Fruit fly (Drosophila melanogaster) whole organism, embryonic: ENCODE results near the gene pkaap.

Source experiments
- Bgb ChIP-seq: fragments of 200-800 bp; sonication (Bioruptor generic); IDR thresholded peaks from 2 replicates; pipeline ENCODE4 v1.3.6; 2022; ENCODE audit warnings: missing biosample characterization, missing genetic modification characterization; ENCODE audit not compliant: partially characterized antibody
- CG10209 ChIP-seq: fragments of 200-800 bp; sonication (Bioruptor generic); optimal IDR thresholded peaks from 3 replicates; lab custom pipeline; 2017; ENCODE audit warnings: missing biosample characterization, mild to moderate bottlenecking, missing genetic modification characterization, missing genetic modification reagents
- CG10565 ChIP-seq: fragments of 200-800 bp; sonication (Bioruptor generic); optimal IDR thresholded peaks from 3 replicates; lab custom pipeline; 2016; ENCODE audit warnings: missing biosample characterization, mild to moderate bottlenecking, missing genetic modification characterization
- CG11723 ChIP-seq: fragments of 200-800 bp; sonication (Bioruptor generic); optimal IDR thresholded peaks from 2 replicates; lab custom pipeline; 2017; ENCODE audit warnings: missing biosample characterization, mild to moderate bottlenecking, missing genetic modification characterization
- CG12769 ChIP-seq: fragments of 200-800 bp; sonication (Bioruptor generic); optimal IDR thresholded peaks from 2 replicates; lab custom pipeline; 2019; ENCODE audit warnings: missing biosample characterization, mild to moderate bottlenecking, missing genetic modification characterization, moderate library complexity
- CG13775 ChIP-seq: fragments of 200-800 bp; sonication (Bioruptor generic); optimal IDR thresholded peaks from 3 replicates; lab custom pipeline; 2017; ENCODE audit warnings: missing biosample characterization, mild to moderate bottlenecking, missing genetic modification characterization
- CG13894 ChIP-seq: fragments of 200-800 bp; sonication (Bioruptor generic); optimal IDR thresholded peaks from 3 replicates; lab custom pipeline; 2018; ENCODE audit warnings: missing biosample characterization, mild to moderate bottlenecking, missing genetic modification characterization, moderate library complexity
- CG14860 ChIP-seq: fragments of 200-800 bp; sonication (Bioruptor generic); IDR thresholded peaks from 3 replicates; pipeline ENCODE4 v1.3.6; 2022; ENCODE audit warnings: missing biosample characterization, missing genetic modification characterization; ENCODE audit not compliant: partially characterized antibody
- CG15073 ChIP-seq: fragments of 200-800 bp; sonication (Bioruptor generic); optimal IDR thresholded peaks from 2 replicates; lab custom pipeline; 2016; ENCODE audit warnings: missing biosample characterization, missing genetic modification characterization
- CG1792 ChIP-seq: fragments of 200-800 bp; sonication (Bioruptor generic); optimal IDR thresholded peaks from 2 replicates; lab custom pipeline; 2016; ENCODE audit warnings: missing biosample characterization, missing genetic modification characterization
- CG3281 ChIP-seq: fragments of 200-800 bp; sonication (Bioruptor generic); optimal IDR thresholded peaks from 3 replicates; lab custom pipeline; 2017; ENCODE audit warnings: missing biosample characterization, mild to moderate bottlenecking, missing genetic modification characterization
- CG33213 ChIP-seq: fragments of 200-800 bp; sonication (Bioruptor generic); optimal IDR thresholded peaks from 3 replicates; lab custom pipeline; 2016; ENCODE audit warnings: missing biosample characterization, missing genetic modification characterization
- CG4282 ChIP-seq: fragments of 200-800 bp; sonication (Bioruptor generic); optimal IDR thresholded peaks from 2 replicates; lab custom pipeline; 2016; ENCODE audit warnings: missing biosample characterization, missing genetic modification characterization
- CG4730 ChIP-seq: fragments of 200-800 bp; sonication (Bioruptor generic); IDR thresholded peaks from 2 replicates; pipeline ENCODE4 v1.3.6; 2022; ENCODE audit warnings: missing biosample characterization, missing genetic modification characterization
- CG7987 ChIP-seq: fragments of 200-800 bp; sonication (Bioruptor generic); optimal IDR thresholded peaks from 2 replicates; lab custom pipeline; 2018; ENCODE audit warnings: missing biosample characterization, mild to moderate bottlenecking, missing genetic modification characterization, moderate library complexity
- CG8290 ChIP-seq, 3 experiments: fragments of 200-800 bp; sonication (Bioruptor generic); optimal IDR thresholded peaks; 2 replicates each; lab custom pipeline; 2016 to 2019; ENCODE audit warnings: missing biosample characterization in 3 of 3, missing genetic modification characterization in 3 of 3, mild to moderate bottlenecking in 2 of 3, moderate library complexity in 1 of 3
- CG8388 ChIP-seq: fragments of 200-800 bp; sonication (Bioruptor generic); optimal IDR thresholded peaks from 2 replicates; lab custom pipeline; 2019; ENCODE audit warnings: missing biosample characterization, mild to moderate bottlenecking, missing genetic modification characterization, moderate library complexity
- CG9215 ChIP-seq: fragments of 200-800 bp; sonication (Bioruptor generic); IDR thresholded peaks from 2 replicates; pipeline ENCODE4 v1.3.6; 2022; ENCODE audit warnings: missing biosample characterization, missing genetic modification characterization
- CG9609 ChIP-seq: fragments of 200-800 bp; sonication (Bioruptor generic); optimal IDR thresholded peaks from 3 replicates; lab custom pipeline; 2016; ENCODE audit warnings: missing biosample characterization, missing genetic modification characterization
- CG9876 ChIP-seq: fragments of 200-800 bp; sonication (Bioruptor generic); optimal IDR thresholded peaks from 2 replicates; lab custom pipeline; 2016; ENCODE audit warnings: missing biosample characterization, missing genetic modification characterization
- Deaf1 ChIP-seq: fragments of 200-800 bp; optimal IDR thresholded peaks from 3 replicates; lab custom pipeline; 2019; ENCODE audit warnings: missing biosample characterization, mild to moderate bottlenecking, missing genetic modification characterization, moderate library complexity
- Dek ChIP-seq: fragments of 200-800 bp; sonication (Bioruptor generic); optimal IDR thresholded peaks from 3 replicates; lab custom pipeline; 2019; ENCODE audit warnings: missing biosample characterization, mild to moderate bottlenecking, missing genetic modification characterization, moderate library complexity
- Dfd ChIP-seq, 2 experiments: fragments of >200 bp; optimal IDR thresholded peaks; 2 replicates each; lab custom pipeline; 2017; ENCODE audit warnings: missing biosample characterization in 2 of 2, missing genetic modification characterization in 2 of 2
- Dip3 ChIP-seq: fragments of 200-800 bp; sonication (Bioruptor generic); optimal IDR thresholded peaks from 3 replicates; lab custom pipeline; 2016; ENCODE audit warnings: missing biosample characterization, missing genetic modification characterization
- E2f1 ChIP-seq: fragments of 200-800 bp; sonication (Bioruptor generic); IDR thresholded peaks from 2 replicates; pipeline ENCODE4 v1.3.6; 2022; ENCODE audit warnings: missing biosample characterization, missing genetic modification characterization
- Ets65A ChIP-seq: fragments of 200-800 bp; sonication (Bioruptor generic); peaks from one replicate; lab custom pipeline; 2016; ENCODE audit warnings: missing biosample characterization, missing genetic modification characterization
- H15 ChIP-seq: fragments of 200-800 bp; sonication (Bioruptor generic); IDR thresholded peaks from 3 replicates; pipeline ENCODE4 v1.3.6; 2022; ENCODE audit warnings: missing biosample characterization, missing genetic modification characterization
- Jarid2 ChIP-seq: fragments of 200-800 bp; sonication (Bioruptor generic); optimal IDR thresholded peaks from 3 replicates; lab custom pipeline; 2017; ENCODE audit warnings: mild to moderate bottlenecking, missing biosample characterization, missing genetic modification reagents, missing genetic modification characterization
- MBD-R2 ChIP-seq: fragments of 200-800 bp; sonication (Bioruptor generic); IDR thresholded peaks from 2 replicates; pipeline ENCODE4 v1.3.6; 2022; ENCODE audit warnings: missing biosample characterization, missing genetic modification characterization
- NfI ChIP-seq: fragments of 200-800 bp; sonication (Bioruptor generic); optimal IDR thresholded peaks from 3 replicates; lab custom pipeline; 2018; ENCODE audit warnings: missing biosample characterization, mild to moderate bottlenecking, missing genetic modification characterization, moderate library complexity
- Optix ChIP-seq: fragments of 200-800 bp; sonication (Bioruptor generic); IDR thresholded peaks from 3 replicates; pipeline ENCODE4 v1.3.6; 2022; ENCODE audit warnings: missing biosample characterization, missing genetic modification characterization
- Poxn ChIP-seq: fragments of 200-800 bp; sonication (Bioruptor generic); IDR thresholded peaks from 2 replicates; pipeline ENCODE4 v1.3.6; 2022; ENCODE audit warnings: missing biosample characterization, missing genetic modification characterization
- Ptx1 ChIP-seq: fragments of 200-800 bp; sonication (Bioruptor generic); IDR thresholded peaks from 2 replicates; pipeline ENCODE4 v1.3.6; 2022; ENCODE audit warnings: missing biosample characterization, missing genetic modification characterization
- Xrp1 ChIP-seq: fragments of 200-800 bp; sonication (Bioruptor generic); IDR thresholded peaks from 2 replicates; pipeline ENCODE4 v1.3.6; 2022; ENCODE audit warnings: missing biosample characterization, missing genetic modification characterization
- aop ChIP-seq: fragments of 200-800 bp; sonication (Bioruptor generic); IDR thresholded peaks from 2 replicates; pipeline ENCODE4 v1.3.6; 2022; ENCODE audit warnings: missing biosample characterization, missing genetic modification characterization
- chif ChIP-seq, 2 experiments: fragments of 200-800 bp; sonication (Bioruptor generic); optimal IDR thresholded peaks; 3 replicates each; lab custom pipeline; 2016; ENCODE audit warnings: missing biosample characterization in 2 of 2, missing genetic modification characterization in 2 of 2
- dan ChIP-seq: fragments of 200-800 bp; sonication (Bioruptor generic); IDR thresholded peaks from 2 replicates; pipeline ENCODE4 v1.3.6; 2022; ENCODE audit warnings: missing biosample characterization, missing genetic modification characterization
- danr ChIP-seq: fragments of 200-800 bp; sonication (Bioruptor generic); IDR thresholded peaks from 2 replicates; pipeline ENCODE4 v1.3.6; 2022; ENCODE audit warnings: missing biosample characterization, missing genetic modification characterization
- insv ChIP-seq, 2 experiments: fragments of 200-800 bp; sonication (Bioruptor generic); optimal IDR thresholded peaks; 3 replicates each; lab custom pipeline; 2016 to 2018; ENCODE audit warnings: missing biosample characterization in 2 of 2, missing genetic modification characterization in 2 of 2
- kay ChIP-seq: fragments of 200-800 bp; sonication (Bioruptor generic); optimal IDR thresholded peaks from 2 replicates; lab custom pipeline; 2016; ENCODE audit warnings: missing biosample characterization, missing genetic modification characterization
- knrl ChIP-seq: fragments of 200-800 bp; sonication (Bioruptor generic); IDR thresholded peaks from 3 replicates; pipeline ENCODE4 v1.3.6; 2022; ENCODE audit warnings: missing biosample characterization, missing genetic modification characterization; ENCODE audit not compliant: partially characterized antibody
- lbe ChIP-seq: fragments of 200-800 bp; sonication (Bioruptor generic); optimal IDR thresholded peaks from 2 replicates; lab custom pipeline; 2016; ENCODE audit warnings: missing biosample characterization, mild to moderate bottlenecking, missing genetic modification characterization
- nau ChIP-seq: fragments of 200-800 bp; sonication (Bioruptor generic); optimal IDR thresholded peaks from 3 replicates; lab custom pipeline; 2017; ENCODE audit warnings: missing biosample characterization, mild to moderate bottlenecking, missing genetic modification characterization, missing genetic modification reagents
- nmo ChIP-seq: fragments of 200-800 bp; sonication (Bioruptor generic); optimal IDR thresholded peaks from 2 replicates; lab custom pipeline; 2018; ENCODE audit warnings: missing biosample characterization, mild to moderate bottlenecking, missing genetic modification characterization, moderate library complexity
- oc ChIP-seq: fragments of 200-800 bp; sonication (Bioruptor generic); optimal IDR thresholded peaks from 2 replicates; lab custom pipeline; 2018; ENCODE audit warnings: missing biosample characterization, mild to moderate bottlenecking, missing genetic modification characterization, moderate library complexity
- prd ChIP-seq, 3 experiments: fragments of >200 bp in 2 of 3; fragments of 200-800 bp in 1 of 3; sonication (Bioruptor generic) in 1 of 3; optimal IDR thresholded peaks in 2 of 3; IDR thresholded peaks in 1 of 3; 2 replicates in 2 of 3; 3 replicates in 1 of 3; pipeline versions ENCODE4 v1.3.6 to Lab custom; 2017 to 2022; ENCODE audit warnings: missing biosample characterization in 1 of 3, missing genetic modification characterization in 1 of 3
- pum ChIP-seq: fragments of 200-800 bp; sonication (Bioruptor generic); optimal IDR thresholded peaks from 2 replicates; lab custom pipeline; 2016; ENCODE audit warnings: missing biosample characterization, missing genetic modification characterization
- run ChIP-seq: fragments of 200-800 bp; sonication (Bioruptor generic); optimal IDR thresholded peaks from 3 replicates; lab custom pipeline; 2018; ENCODE audit warnings: missing biosample characterization, mild to moderate bottlenecking, missing genetic modification characterization
- slp2 ChIP-seq: fragments of 200-800 bp; sonication (Bioruptor generic); optimal IDR thresholded peaks from 2 replicates; lab custom pipeline; 2016; ENCODE audit warnings: missing biosample characterization, missing genetic modification characterization
- sob ChIP-seq: fragments of 200-800 bp; sonication (Bioruptor generic); IDR thresholded peaks from 2 replicates; pipeline ENCODE4 v1.3.6; 2022; ENCODE audit warnings: missing biosample characterization, missing genetic modification characterization
- tgo ChIP-seq: fragments of 200-800 bp; sonication (Bioruptor generic); IDR thresholded peaks from 3 replicates; pipeline ENCODE4 v1.3.6; 2022; ENCODE audit warnings: missing biosample characterization, missing genetic modification characterization

The pkaap gene

DNA sequence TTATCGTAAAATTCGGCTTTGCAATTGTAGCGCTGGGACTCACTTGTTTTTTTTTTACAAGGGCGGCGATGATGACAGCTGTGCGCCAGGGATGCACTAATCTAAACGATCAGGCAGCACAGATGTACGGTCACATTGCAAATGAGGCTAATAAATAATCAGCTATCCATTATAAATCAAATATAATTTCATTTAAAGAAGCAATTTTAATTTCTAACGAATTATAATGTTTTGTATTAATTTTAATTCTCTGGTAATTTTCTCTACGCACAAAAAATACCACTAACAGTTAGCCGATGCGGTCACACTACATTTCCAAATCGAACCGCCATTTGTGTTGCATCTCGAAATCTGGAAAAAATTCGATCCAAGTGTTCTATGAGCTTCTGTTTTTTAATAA lies 22.6 kb downstream of the pkaap start, which contains the start of the genes cni and fzy:
Gene cni (minus strand): TSS at position 79 of the 400 bp plus-strand sequence.
Gene fzy (plus strand): TSS at position 309 of the 400 bp plus-strand sequence.
- TF ChIP-seq oc (no peak), E2f1 (no peak), Deaf1 (tag; lab: Kevin White, UChicago) (no peak), lbe (peak; percentile 52), CG13775 (GFP tag; lab: Kevin White, UChicago) (peak; percentile 45), CG13894 (tag; lab: Kevin White, UChicago) (no peak), nau (GFP tag; lab: Kevin White, UChicago) (no peak), CG4730 (GFP tag; lab: Robert Waterston, UW) (no peak), H15 (GFP tag; lab: Robert Waterston, UW) (no peak), Dip3 (GFP tag; lab: Kevin White, UChicago) (no peak), CG12769 (tag; lab: Kevin White, UChicago) (no peak), CG10209 (GFP tag; lab: Kevin White, UChicago) (peak; percentile 11), NfI (GFP tag; lab: Kevin White, UChicago) (no peak), CG33213 (GFP tag; lab: Kevin White, UChicago) (no peak), chif (GFP tag; optimal IDR thresholded peaks at IDR 0.05; lab: Kevin White, UChicago) (no peak), slp2 (GFP tag; lab: Kevin White, UChicago) (no peak), CG4282 (GFP tag; lab: Kevin White, UChicago) (no peak), Dfd (GFP tag; optimal IDR thresholded peaks at IDR 0.05; lab: Kevin White, UChicago) (no peak), CG11723 (GFP tag; lab: Kevin White, UChicago) (no peak), tgo (GFP tag; lab: Robert Waterston, UW) (no peak), nmo (GFP tag; lab: Kevin White, UChicago) (peak; percentile 73), Ets65A (GFP tag; lab: Kevin White, UChicago) (peak; percentile 82), prd (optimal IDR thresholded peaks at IDR 0.05; lab: Kevin White, UChicago) (no peak), prd (GFP tag; IDR thresholded peaks at IDR 0.05; lab: Robert Waterston, UW) (no peak), Xrp1 (peak; percentile 35; the same call in 1 of the 2 replicates), Poxn (GFP tag; lab: Robert Waterston, UW) (no peak), insv (GFP tag; optimal IDR thresholded peaks at IDR 0.05; lab: Kevin White, UChicago) (peak in 1 of 2 experiments; percentile 28), Optix (no peak), CG7987 (GFP tag; lab: Kevin White, UChicago) (no peak), aop (GFP tag; lab: Robert Waterston, UW) (no peak), CG8388 (no peak), sob (GFP tag; lab: Robert Waterston, UW) (no peak), Dek (tag; lab: Kevin White, UChicago) (no peak), kay (GFP tag; lab: Kevin White, UChicago) (no peak), CG9609 (no peak), CG1792 (GFP tag; lab: Kevin White, UChicago) (no peak), Bgb (0 out of 2 replicates have a peak, but pooled peaks have one; percentile 16), pum (no peak), Ptx1 (GFP tag; lab: Robert Waterston, UW) (no peak), CG14860 (GFP tag; lab: Robert Waterston, UW) (no peak), CG15073 (GFP tag; lab: Kevin White, UChicago) (no peak), CG9876 (no peak), MBD-R2 (GFP tag; lab: Robert Waterston, UW) (peak; percentile 93), CG9215 (no peak), knrl (GFP tag; lab: Robert Waterston, UW) (0 out of 3 replicates have a peak, but pooled peaks have one; percentile 37), run (tag; lab: Kevin White, UChicago) (no peak), CG8290 (GFP tag; optimal IDR thresholded peaks at IDR 0.05; lab: Kevin White, UChicago) (no peak), CG8290 (tag; optimal IDR thresholded peaks at IDR 0.05; lab: Kevin White, UChicago) (no peak), Jarid2 (no peak), danr (no peak), CG3281 (GFP tag; lab: Kevin White, UChicago) (no peak), dan (GFP tag; lab: Robert Waterston, UW) (no peak), CG10565 (GFP tag; lab: Kevin White, UChicago) (no peak)
